Worm (Caenorhabditis elegans) whole organism, L4 larva: ENCODE measurements around the gene F59E11.6.
A peak's percentile ranks its signal among the peaks of the same experiment; 100 is the strongest.

Experiments
- Y75B8A.6 ChIP-seq: fragments of 200-800 bp; sonication (Bioruptor generic); IDR thresholded peaks from 2 replicates; pipeline ENCODE4 v1.3.6; 2022; ENCODE audit warnings: missing genetic modification reagents, missing genetic modification characterization, missing compliant biosample characterization
- ZK337.2 ChIP-seq: fragments of 200-800 bp; sonication (Bioruptor generic); IDR thresholded peaks from 2 replicates; pipeline ENCODE4 v1.3.6; 2022; ENCODE audit warnings: missing genetic modification reagents, missing genetic modification characterization, missing compliant biosample characterization
- aha-1 ChIP-seq: fragments of 150-350 bp; peaks from one replicate; lab custom pipeline; 2014; ENCODE audit warnings: missing biosample characterization, missing genetic modification characterization
- ceh-28 ChIP-seq: fragments of 150-350 bp; optimal IDR thresholded peaks from 2 replicates; lab custom pipeline; 2014; ENCODE audit warnings: missing biosample characterization, missing genetic modification reagents, missing genetic modification characterization
- cey-2 ChIP-seq: sonication (generic microtip); optimal IDR thresholded peaks from 3 replicates; lab custom pipeline; 2017; ENCODE audit warnings: missing genetic modification characterization, mild to moderate bottlenecking, missing compliant biosample characterization, antibody characterized with exemption, borderline replicate concordance; ENCODE audit not compliant: insufficient read depth
- ctbp-1 ChIP-seq: fragments of 200-800 bp; sonication (Bioruptor generic); IDR thresholded peaks from 2 replicates; pipeline ENCODE4 v1.3.6; 2022; ENCODE audit warnings: missing genetic modification reagents, missing genetic modification characterization, missing compliant biosample characterization
- daf-16 ChIP-seq, 3 experiments: sonication (generic microtip); optimal IDR thresholded peaks; 2 replicates each; lab custom pipeline; 2016 to 2017; ENCODE audit warnings: missing genetic modification characterization in 3 of 3, missing genetic modification reagents in 3 of 3, mild to moderate bottlenecking in 2 of 3, missing compliant biosample characterization in 2 of 3, missing biosample characterization in 1 of 3, moderate library complexity in 1 of 3
- daf-19 ChIP-seq: fragments of 200-800 bp; sonication (Bioruptor generic); conservative IDR thresholded peaks from 2 replicates; pipeline ENCODE4 v1.3.6; 2022; ENCODE audit warnings: missing genetic modification characterization, missing compliant biosample characterization
- dpl-1 ChIP-seq: fragments of 150-350 bp; optimal IDR thresholded peaks from 2 replicates; lab custom pipeline; 2014; ENCODE audit warnings: missing biosample characterization, missing genetic modification reagents, missing genetic modification characterization
- duxl-1 ChIP-seq: sonication (generic microtip); optimal IDR thresholded peaks from 2 replicates; lab custom pipeline; 2016; ENCODE audit warnings: mild to moderate bottlenecking, missing genetic modification characterization, moderate library complexity, missing compliant biosample characterization; ENCODE audit not compliant: poor library complexity
- egl-27 ChIP-seq: sonication (generic microtip); optimal IDR thresholded peaks from 3 replicates; lab custom pipeline; 2017; ENCODE audit warnings: missing biosample characterization, missing genetic modification reagents, missing genetic modification characterization
- fos-1 ChIP-seq: fragments of 150-350 bp; optimal IDR thresholded peaks from 2 replicates; lab custom pipeline; 2014; ENCODE audit warnings: missing biosample characterization, missing genetic modification characterization
- hif-1 ChIP-seq, 2 experiments: sonication (generic microtip); optimal IDR thresholded peaks; 2 replicates each; lab custom pipeline; 2016 to 2017; ENCODE audit warnings: missing compliant biosample characterization in 2 of 2, missing genetic modification characterization in 2 of 2, missing genetic modification reagents in 2 of 2, missing genotype in 2 of 2, mild to moderate bottlenecking in 1 of 2
- hlh-11 ChIP-seq: fragments of 200-800 bp; sonication (Bioruptor generic); optimal IDR thresholded peaks from 2 replicates; lab custom pipeline; 2018; ENCODE audit warnings: mild to moderate bottlenecking, missing genetic modification characterization, missing compliant biosample characterization
- hlh-30 ChIP-seq: sonication (generic microtip); optimal IDR thresholded peaks from 2 replicates; lab custom pipeline; 2017; ENCODE audit warnings: antibody characterized with exemption, mild to moderate bottlenecking, missing genetic modification characterization, missing compliant biosample characterization; ENCODE audit not compliant: insufficient read depth
- hmg-1.1 ChIP-seq: fragments of 200-800 bp; sonication (Bioruptor generic); IDR thresholded peaks from 2 replicates; pipeline ENCODE4 v1.3.6; 2022; ENCODE audit warnings: missing genetic modification reagents, missing genetic modification characterization, missing compliant biosample characterization
- jun-1 ChIP-seq: fragments of 150-350 bp; optimal IDR thresholded peaks from 2 replicates; lab custom pipeline; 2014; ENCODE audit warnings: missing biosample characterization, missing genetic modification reagents, missing genetic modification characterization
- lin-13 ChIP-seq: fragments of 150-350 bp; optimal IDR thresholded peaks from 2 replicates; lab custom pipeline; 2014; ENCODE audit warnings: missing biosample characterization, missing genetic modification reagents, missing genetic modification characterization
- lin-38 ChIP-seq: fragments of 200-800 bp; sonication (Bioruptor generic); IDR thresholded peaks from 2 replicates; pipeline ENCODE4 v1.3.6; 2022; ENCODE audit warnings: missing genetic modification reagents, missing genetic modification characterization, missing compliant biosample characterization
- lin-39 ChIP-seq: fragments of 150-350 bp; optimal IDR thresholded peaks from 2 replicates; lab custom pipeline; 2014; ENCODE audit warnings: missing biosample characterization, missing genetic modification reagents, missing genetic modification characterization
- lsy-2 ChIP-seq, 2 experiments: fragments of 150-350 bp in 1 of 2; sonication (generic microtip) in 1 of 2; optimal IDR thresholded peaks; 2 replicates each; lab custom pipeline; 2014 to 2017; ENCODE audit warnings: missing biosample characterization in 2 of 2, missing genetic modification characterization in 2 of 2
- madf-5 ChIP-seq, 2 experiments: fragments of 200-800 bp; sonication (Bioruptor generic); IDR thresholded peaks; 2 replicates each; pipeline ENCODE4 v1.3.6; 2022; ENCODE audit warnings: missing compliant biosample characterization in 2 of 2, missing genetic modification characterization in 2 of 2
- mxl-3 ChIP-seq: fragments of 200-800 bp; sonication (Bioruptor generic); optimal IDR thresholded peaks from 2 replicates; lab custom pipeline; 2018; ENCODE audit warnings: mild to moderate bottlenecking, missing genetic modification characterization, missing compliant biosample characterization
- nhr-11 ChIP-seq: fragments of 150-350 bp; optimal IDR thresholded peaks from 2 replicates; lab custom pipeline; 2014; ENCODE audit warnings: missing biosample characterization, missing genetic modification characterization
- rbr-2 ChIP-seq: sonication (generic microtip); optimal IDR thresholded peaks from 2 replicates; lab custom pipeline; 2016; ENCODE audit warnings: missing genotype, missing genetic modification characterization, missing compliant biosample characterization
- saeg-2 ChIP-seq: fragments of 200-800 bp; sonication (Bioruptor generic); IDR thresholded peaks from 2 replicates; pipeline ENCODE4 v1.3.6; 2022; ENCODE audit warnings: missing genetic modification reagents, missing genetic modification characterization, missing compliant biosample characterization
- sdz-12 ChIP-seq: fragments of 200-800 bp; sonication (Bioruptor generic); optimal IDR thresholded peaks from 2 replicates; lab custom pipeline; 2018; ENCODE audit warnings: mild to moderate bottlenecking, missing genetic modification characterization, missing compliant biosample characterization
- snpc-1.2 ChIP-seq: fragments of 200-800 bp; sonication (Bioruptor generic); IDR thresholded peaks from 2 replicates; pipeline ENCODE4 v1.3.6; 2022; ENCODE audit warnings: missing genetic modification reagents, missing genetic modification characterization, missing compliant biosample characterization
- snpc-4 ChIP-seq: fragments of 150-350 bp; optimal IDR thresholded peaks from 2 replicates; lab custom pipeline; 2014; ENCODE audit warnings: missing biosample characterization, missing genetic modification characterization
- tag-97 ChIP-seq: fragments of 200-800 bp; sonication (Bioruptor generic); IDR thresholded peaks from 2 replicates; pipeline ENCODE4 v1.3.6; 2022; ENCODE audit warnings: missing genetic modification characterization, missing compliant biosample characterization
- tra-1 ChIP-seq: fragments of 200-800 bp; sonication (Bioruptor generic); IDR thresholded peaks from 2 replicates; pipeline ENCODE4 v1.3.6; 2022; ENCODE audit warnings: missing genetic modification reagents, missing genetic modification characterization, missing compliant biosample characterization
- unc-130 ChIP-seq: sonication (generic microtip); optimal IDR thresholded peaks from 2 replicates; lab custom pipeline; 2016; ENCODE audit warnings: missing genetic modification reagents, missing genetic modification characterization, missing compliant biosample characterization
- unc-62 ChIP-seq, 3 experiments: fragments of 150-350 bp in 1 of 3; sonication (generic microtip); optimal IDR thresholded peaks in 2 of 3; peaks in 1 of 3; 1 replicate in 1 of 3; 2 replicates in 2 of 3; lab custom pipeline; 2014 to 2017; ENCODE audit warnings: missing biosample characterization in 3 of 3, missing genetic modification characterization in 3 of 3, missing genetic modification reagents in 3 of 3, missing genotype in 1 of 3

Gene F59E11.6

DNA sequence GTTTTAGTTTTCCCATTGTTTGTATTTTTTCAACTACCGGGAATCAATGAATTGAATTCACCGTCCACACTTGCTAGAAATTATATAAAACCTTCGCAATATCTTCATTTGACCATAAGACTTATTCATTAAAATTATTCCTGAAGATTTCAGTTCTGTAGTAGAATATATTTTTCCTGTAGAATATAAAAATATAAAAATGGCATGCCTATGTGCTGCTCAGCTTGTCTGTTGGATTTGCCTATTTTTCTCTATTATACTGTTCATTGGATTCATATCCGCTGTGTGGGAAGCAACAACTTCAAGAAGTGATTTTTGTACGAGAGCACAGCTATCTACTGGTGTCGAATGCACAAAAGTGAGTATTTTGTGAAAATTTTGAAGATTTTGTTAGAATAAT is at the start of gene F59E11.6:
TSS of gene F59E11.6 (plus strand) at position 111 of the 400 bp plus-strand sequence.
- TF ChIP-seq duxl-1 (tag; lab: Kevin White, UChicago) = no peak
- no peak for TF ChIP-seq unc-130 (GFP tag; lab: Kevin White, UChicago)
- no peak for TF ChIP-seq lin-13 (GFP tag; lab: Kevin White, UChicago)
- TF ChIP-seq cey-2 (tag; lab: Kevin White, UChicago) = no peak
- peak; percentile 89 for TF ChIP-seq aha-1

DNA sequence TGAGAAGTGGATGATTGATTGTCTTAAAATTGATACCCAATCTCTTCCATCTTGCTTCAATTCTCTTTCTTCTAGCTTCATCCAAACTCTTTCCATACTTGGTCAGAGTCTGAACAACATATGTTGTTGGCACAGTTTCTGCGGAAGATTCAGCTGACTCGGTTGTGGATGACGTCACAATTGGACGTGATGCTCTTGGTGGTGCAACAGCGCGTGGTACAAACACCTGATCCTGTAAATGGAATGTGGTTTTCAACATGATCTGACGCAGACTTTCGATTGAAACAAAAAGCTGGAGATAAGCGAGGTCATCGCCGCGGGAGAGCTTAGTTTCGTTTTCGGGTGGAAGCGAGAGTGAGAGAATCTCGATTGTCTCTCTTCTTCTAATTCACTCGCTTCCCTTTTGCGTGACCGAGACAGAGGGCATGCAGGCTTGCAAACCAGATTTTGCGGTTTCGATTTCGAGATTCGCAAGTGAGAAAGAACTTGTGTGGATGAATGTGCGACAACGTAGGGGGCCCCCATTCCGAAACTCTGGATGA is 49.1 kb upstream of the F59E11.6 start:
- TF ChIP-seq dpl-1 (GFP tag; lab: Kevin White, UChicago) = no peak
- peak; percentile 22 for TF ChIP-seq aha-1
- TF ChIP-seq hlh-30 (tag; lab: Kevin White, UChicago) = peak; percentile 71
- peak; percentile 7 for TF ChIP-seq mxl-3

DNA sequence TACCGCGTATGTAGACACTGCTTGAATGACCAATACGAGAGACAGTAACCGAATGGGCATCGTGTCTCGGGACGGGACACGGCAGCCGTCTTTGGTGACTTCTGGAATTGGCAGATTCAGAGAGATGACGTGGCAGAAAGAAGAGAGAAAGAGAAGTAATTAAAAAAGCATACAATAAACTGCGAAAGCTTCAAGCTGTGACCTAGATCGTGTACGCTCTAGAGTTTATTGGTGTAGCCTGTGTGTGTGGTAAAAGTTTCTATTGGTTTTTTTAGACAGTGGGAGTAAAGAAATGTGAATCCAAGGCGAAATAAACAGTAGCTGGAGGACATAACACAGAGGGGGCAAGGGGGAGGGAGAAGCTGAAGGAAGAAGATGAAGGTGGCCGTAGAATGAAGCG is 47.6 kb upstream of the F59E11.6 start, which contains the start of gene T19A5.3:
TSS of gene T19A5.3 (minus strand) at position 101 of the 400 bp plus-strand sequence.
- TF ChIP-seq hmg-1.1 (GFP tag; lab: Robert Waterston, UW) (no peak), fos-1 (tag; lab: Kevin White, UChicago) (no peak), tra-1 (GFP tag; lab: Robert Waterston, UW) (no peak), madf-5 (GFP tag; IDR thresholded peaks at IDR 0.05; lab: Robert Waterston, UW) (no peak), tag-97 (GFP tag; lab: Robert Waterston, UW) (no peak), lin-39 (tag; lab: Kevin White, UChicago) (no peak), Y75B8A.6 (GFP tag; lab: Robert Waterston, UW) (no peak), egl-27 (tag; lab: Kevin White, UChicago) (no peak), nhr-11 (tag; lab: Kevin White, UChicago) (no peak), ceh-28 (no peak), ctbp-1 (GFP tag; lab: Robert Waterston, UW) (no peak), rbr-2 (tag; lab: Kevin White, UChicago) (no peak), saeg-2 (no peak), ZK337.2 (GFP tag; lab: Robert Waterston, UW) (no peak), snpc-1.2 (GFP tag; lab: Robert Waterston, UW) (no peak)

DNA sequence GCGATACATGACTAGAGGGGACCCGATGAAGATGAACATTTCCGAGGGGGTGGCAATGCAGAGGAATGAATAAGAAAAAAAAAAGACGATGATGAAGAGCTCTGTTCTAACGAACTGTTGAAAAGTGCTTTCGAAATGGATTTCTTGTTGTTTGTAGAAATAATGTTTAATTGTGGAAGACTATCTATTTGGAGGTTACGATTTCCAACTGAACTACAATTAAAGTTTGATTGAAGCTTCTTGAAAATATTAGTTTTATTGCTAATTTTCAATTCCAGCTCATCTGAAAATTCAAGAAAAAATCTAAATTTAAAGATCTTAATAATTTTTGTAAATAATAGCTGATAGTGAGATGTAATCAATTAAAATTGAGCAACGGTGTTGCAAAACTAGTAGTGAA is 47.1 kb upstream of the F59E11.6 start:
- TF ChIP-seq saeg-2 = no peak
- TF ChIP-seq snpc-4 (tag; lab: Kevin White, UChicago) = no peak
- TF ChIP-seq fos-1 (tag; lab: Kevin White, UChicago) = no peak
- TF ChIP-seq lin-38 = no peak
- TF ChIP-seq sdz-12 = no peak
- peak; percentile 90 for TF ChIP-seq aha-1
- TF ChIP-seq lin-13 (GFP tag; lab: Kevin White, UChicago) = no peak
- no peak for TF ChIP-seq hif-1 (tag; optimal IDR thresholded peaks at IDR 0.05; lab: Kevin White, UChicago)
- no peak for TF ChIP-seq dpl-1 (GFP tag; lab: Kevin White, UChicago)

DNA sequence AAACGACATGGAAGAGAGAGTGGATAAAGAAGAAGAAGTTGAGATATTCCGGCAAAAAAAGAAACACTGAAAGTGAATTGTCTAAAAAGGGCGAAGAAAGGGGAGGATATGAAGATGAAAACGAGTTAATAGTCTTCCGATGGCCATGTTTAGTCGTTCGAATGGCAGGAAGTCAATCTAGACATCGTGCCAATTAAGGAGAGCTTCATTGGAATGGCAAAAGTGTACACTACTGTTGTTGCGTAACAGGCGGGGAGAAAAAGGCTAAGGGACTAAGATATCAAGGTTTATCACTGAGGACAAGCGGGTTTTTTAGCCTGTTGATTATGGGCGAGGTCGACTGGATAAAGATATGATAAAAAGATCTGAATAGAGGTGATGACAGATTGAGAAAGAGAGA is 45.4 kb upstream of the F59E11.6 start:
- TF ChIP-seq daf-16 (GFP tag; optimal IDR thresholded peaks at IDR 0.05; lab: Kevin White, UChicago) (no peak), daf-16 (tag; optimal IDR thresholded peaks at IDR 0.05; lab: Kevin White, UChicago) (no peak), jun-1 (no peak), cey-2 (tag; lab: Kevin White, UChicago) (no peak), lsy-2 (tag; optimal IDR thresholded peaks at IDR 0.05; lab: Kevin White, UChicago) (no peak), unc-62 (GFP tag; optimal IDR thresholded peaks at IDR 0.05 in 1 of 2; lab: Kevin White, UChicago) (peak in 1 of 2 experiments; percentile 92), unc-62 (tag; optimal IDR thresholded peaks at IDR 0.05; lab: Kevin White, UChicago) (no peak), mxl-3 (peak; percentile 13), hlh-11 (tag; lab: Kevin White, UChicago) (peak; percentile 9), rbr-2 (tag; lab: Kevin White, UChicago) (no peak), daf-19 (GFP tag; lab: Robert Waterston, UW) (no peak)
